Fruit fly (Drosophila melanogaster): ENCODE data around the gene Hex-A.

Hex-A gene

dm6 chrX:9608727-9609419, 23.4 kb downstream of the Hex-A start, which contains the start of the genes LysRS and Hecw (continued):
- TF ChIP-seq H2.0 (GFP tag; IDR thresholded peaks at IDR 0.05): no peak
- TF ChIP-seq CG8478 (optimal IDR thresholded peaks at IDR 0.05): no peak
- TF ChIP-seq abd-A (tag; optimal IDR thresholded peaks at IDR 0.05): no peak
- peak; percentile 70 for TF ChIP-seq YL-1 (GFP tag; optimal IDR thresholded peaks at IDR 0.05)
- no peak for TF ChIP-seq tna (GFP tag; IDR thresholded peaks at IDR 0.05; ENCODE audit: partially characterized antibody)
- TF ChIP-seq cwo (GFP tag; optimal IDR thresholded peaks at IDR 0.05): no peak
- no peak for TF ChIP-seq wek (GFP tag; optimal IDR thresholded peaks at IDR 0.05)
- TF ChIP-seq CG14710 (tag; optimal IDR thresholded peaks at IDR 0.05): peak; percentile 46
- TF ChIP-seq gce (GFP tag; IDR thresholded peaks at IDR 0.05): no peak
- no peak for TF ChIP-seq tap (tag; optimal IDR thresholded peaks at IDR 0.05)
- no peak for TF ChIP-seq CG5953 (GFP tag; IDR thresholded peaks at IDR 0.05)
- no peak for TF ChIP-seq danr (GFP tag; IDR thresholded peaks at IDR 0.05)
- TF ChIP-seq fu2 (GFP tag; optimal IDR thresholded peaks at IDR 0.05): no peak
- TF ChIP-seq CG17829 (tag; optimal IDR thresholded peaks at IDR 0.05): peak; percentile 25
- no peak for TF ChIP-seq ap (GFP tag; IDR thresholded peaks at IDR 0.05)
- TF ChIP-seq MTF-1 (GFP tag; optimal IDR thresholded peaks at IDR 0.05; ENCODE audit: borderline replicate concordance): no peak
- no peak for TF ChIP-seq slbo (GFP tag; IDR thresholded peaks at IDR 0.05)
- no peak for TF ChIP-seq CG3065 (GFP tag; optimal IDR thresholded peaks at IDR 0.05)
- TF ChIP-seq kni (GFP tag; optimal IDR thresholded peaks at IDR 0.05): peak; percentile 51
- no peak for TF ChIP-seq CG4707 (GFP tag; optimal IDR thresholded peaks at IDR 0.05)
- no peak for TF ChIP-seq Deaf1 (tag; optimal IDR thresholded peaks at IDR 0.05)
- TF ChIP-seq Fer1 (GFP tag; optimal IDR thresholded peaks at IDR 0.05): no peak
- TF ChIP-seq CG14441 (GFP tag; IDR thresholded peaks at IDR 0.05): no peak
- TF ChIP-seq mam (GFP tag; optimal IDR thresholded peaks at IDR 0.05): no peak
- TF ChIP-seq C15 (GFP tag; IDR thresholded peaks at IDR 0.05): no peak
- TF ChIP-seq pb (GFP tag; optimal IDR thresholded peaks at IDR 0.05): no peak
- TF ChIP-seq Bteb2 (GFP tag; optimal IDR thresholded peaks at IDR 0.05): no peak
- TF ChIP-seq CG15011 (GFP tag; optimal IDR thresholded peaks at IDR 0.05): no peak
- TF ChIP-seq Tbp (GFP tag; optimal IDR thresholded peaks at IDR 0.05): no peak
- peak; percentile 34 for TF ChIP-seq sens (GFP tag)
- no peak for TF ChIP-seq toy (GFP tag; IDR thresholded peaks at IDR 0.05)
- no peak for TF ChIP-seq disco-r (GFP tag; optimal IDR thresholded peaks at IDR 0.05)
- TF ChIP-seq CG16863 (GFP tag; optimal IDR thresholded peaks at IDR 0.05): no peak
- no peak for TF ChIP-seq CG8359 (GFP tag; optimal IDR thresholded peaks at IDR 0.05; ENCODE audit: borderline replicate concordance)
- TF ChIP-seq CG17328 (GFP tag; IDR thresholded peaks at IDR 0.05): no peak
- peak; percentile 36 for TF ChIP-seq phol (tag; optimal IDR thresholded peaks at IDR 0.05)
- TF ChIP-seq CG4820 (GFP tag; optimal IDR thresholded peaks at IDR 0.05): no peak
- TF ChIP-seq cas (GFP tag; IDR thresholded peaks at IDR 0.05): no peak
- no peak for TF ChIP-seq wdn (GFP tag; IDR thresholded peaks at IDR 0.05)
- no peak for TF ChIP-seq h (optimal IDR thresholded peaks at IDR 0.05)
- TF ChIP-seq prd (optimal IDR thresholded peaks at IDR 0.05): no peak
- TF ChIP-seq prd (GFP tag; IDR thresholded peaks at IDR 0.05): no peak
- no peak for TF ChIP-seq Ada2b (GFP tag; IDR thresholded peaks at IDR 0.05)
- TF ChIP-seq CG10565 (GFP tag; optimal IDR thresholded peaks at IDR 0.05): no peak
- no peak for TF ChIP-seq CG6854 (GFP tag; optimal IDR thresholded peaks at IDR 0.05)
- peak in 1 of 2 experiments; percentile 13 for TF ChIP-seq insv (GFP tag; optimal IDR thresholded peaks at IDR 0.05)
- TF ChIP-seq dmrt99B (tag; optimal IDR thresholded peaks at IDR 0.05): no peak
- TF ChIP-seq CG2199 (GFP tag; IDR thresholded peaks at IDR 0.05): no peak
- TF ChIP-seq btn (GFP tag; optimal IDR thresholded peaks at IDR 0.05): no peak
- no peak for TF ChIP-seq CG6791 (GFP tag; IDR thresholded peaks at IDR 0.05; ENCODE audit: partially characterized antibody)
- TF ChIP-seq ase (GFP tag; IDR thresholded peaks at IDR 0.05): no peak
- no peak for TF ChIP-seq run (tag; optimal IDR thresholded peaks at IDR 0.05)

Data from whole organism, embryonic.